Worm (Caenorhabditis elegans): ENCODE results near the gene Y37D8A.6.

Y37D8A.6 gene

DNA sequence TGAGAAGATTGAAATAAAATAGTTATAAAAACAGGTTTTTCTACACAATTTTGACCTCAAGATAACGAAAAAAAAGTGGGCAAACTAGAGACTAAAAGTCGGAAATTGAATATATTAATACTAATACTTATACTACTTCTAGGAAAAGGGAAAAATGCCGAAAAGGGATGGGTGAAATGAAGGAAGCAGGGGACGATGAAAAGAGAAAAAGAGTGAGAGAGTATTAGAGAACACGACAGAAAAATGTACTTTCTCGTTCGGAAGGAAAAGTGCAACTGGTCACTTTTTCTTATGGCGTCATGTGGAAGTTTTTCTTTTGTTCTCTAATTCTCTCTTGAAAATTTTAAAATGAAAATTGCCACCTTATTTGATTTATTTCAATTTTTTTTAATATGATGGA lies 28.8 kb downstream of the Y37D8A.6 start (continued):
- peak; percentile 69 for TF ChIP-seq lin-13 (GFP tag; optimal IDR thresholded peaks at IDR 0.05)

DNA sequence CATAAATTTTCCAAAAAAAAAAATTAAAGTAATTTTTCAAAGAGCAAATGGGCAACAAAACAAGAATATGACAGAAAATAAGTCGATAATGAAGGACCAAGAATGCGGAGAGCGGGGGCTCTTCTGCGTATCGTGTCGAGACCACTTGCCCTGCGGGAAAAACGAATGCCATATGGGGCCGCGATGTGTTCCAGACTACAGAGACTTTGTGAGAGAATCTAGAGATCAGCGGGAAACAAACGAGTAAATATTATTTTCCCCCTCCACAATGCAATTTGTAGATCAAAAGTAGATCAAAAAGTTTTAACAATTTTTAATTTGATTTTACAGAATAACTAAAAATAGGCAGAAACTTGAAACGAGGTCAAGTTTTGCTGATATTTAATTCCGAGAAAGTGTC lies 29.9 kb downstream of the Y37D8A.6 start:
- TF ChIP-seq nhr-11 (tag; optimal IDR thresholded peaks at IDR 0.05): no peak
- no peak for TF ChIP-seq peb-1 (tag; optimal IDR thresholded peaks at IDR 0.05)

DNA sequence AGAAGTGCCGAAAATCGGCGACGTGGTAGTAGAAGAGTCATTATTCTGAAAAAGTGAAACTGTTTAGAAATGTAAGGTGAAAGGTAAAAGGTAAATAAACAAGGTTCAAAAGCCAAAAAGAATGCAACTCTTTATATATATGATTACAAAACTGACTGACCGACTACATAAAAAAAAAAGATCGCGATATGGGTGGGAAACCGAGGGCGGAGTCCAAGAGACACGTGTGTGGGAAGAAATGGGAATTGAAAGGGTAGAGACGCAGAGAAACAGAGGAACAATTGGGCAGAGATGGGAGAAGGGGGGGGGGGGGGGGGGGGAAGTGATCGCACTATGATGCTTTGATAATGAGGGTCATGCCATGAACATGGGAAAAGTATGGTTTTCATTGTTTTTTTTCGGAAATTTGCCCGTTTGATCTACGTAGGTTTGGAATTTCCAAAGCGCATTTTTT lies 31.2 kb downstream of the Y37D8A.6 start, which contains the start of gene Y37D8A.4:
Y37D8A.4 (minus strand) TSS at position 51 of the 454 bp plus-strand sequence.
- TF ChIP-seq sma-9 (GFP tag; optimal IDR thresholded peaks at IDR 0.05) (peak; percentile 68), sma-9 (tag; optimal IDR thresholded peaks at IDR 0.05) (no peak), mbf-1 (tag; optimal IDR thresholded peaks at IDR 0.05) (no peak), nhr-23 (tag; optimal IDR thresholded peaks at IDR 0.05) (no peak), nhr-77 (tag; optimal IDR thresholded peaks at IDR 0.05) (no peak), aly-2 (tag; optimal IDR thresholded peaks at IDR 0.05) (no peak), lin-11 (tag; optimal IDR thresholded peaks at IDR 0.05) (no peak), lin-13 (GFP tag; optimal IDR thresholded peaks at IDR 0.05) (no peak), lsy-2 (tag; optimal IDR thresholded peaks at IDR 0.05) (peak in 1 of 2 experiments; percentile 28), nhr-11 (tag; optimal IDR thresholded peaks at IDR 0.05) (no peak), ceh-16 (tag; optimal IDR thresholded peaks at IDR 0.05) (no peak), egl-27 (tag; optimal IDR thresholded peaks at IDR 0.05) (no peak), sma-3 (GFP tag; optimal IDR thresholded peaks at IDR 0.05) (no peak), zag-1 (tag; optimal IDR thresholded peaks at IDR 0.05) (no peak), unc-62 (GFP tag; optimal IDR thresholded peaks at IDR 0.05) (no peak), elt-1 (tag; optimal IDR thresholded peaks at IDR 0.05) (no peak), blmp-1 (tag; optimal IDR thresholded peaks at IDR 0.05; ENCODE audit: insufficient read depth) (no peak), elt-3 (tag; optimal IDR thresholded peaks at IDR 0.05) (no peak), snpc-4 (tag; optimal IDR thresholded peaks at IDR 0.05) (no peak), nhr-12 (tag; optimal IDR thresholded peaks at IDR 0.05) (no peak), unc-39 (tag; optimal IDR thresholded peaks at IDR 0.05) (no peak), gmeb-1 (tag; optimal IDR thresholded peaks at IDR 0.05) (peak; percentile 41), lin-39 (tag; optimal IDR thresholded peaks at IDR 0.05) (no peak), F13H6.1 (tag; optimal IDR thresholded peaks at IDR 0.05) (peak; percentile 21), ZK546.5 (tag; optimal IDR thresholded peaks at IDR 0.05) (no peak), nhr-25 (tag; optimal IDR thresholded peaks at IDR 0.05) (peak; percentile 14), nhr-6 (tag; optimal IDR thresholded peaks at IDR 0.05) (no peak), alr-1 (tag; optimal IDR thresholded peaks at IDR 0.05) (no peak), mab-5 (tag; optimal IDR thresholded peaks at IDR 0.05) (no peak), fos-1 (tag; optimal IDR thresholded peaks at IDR 0.05) (peak; percentile 71), unc-55 (GFP tag; optimal IDR thresholded peaks at IDR 0.05) (no peak), sem-4 (tag; optimal IDR thresholded peaks at IDR 0.05) (peak; percentile 73), nhr-21 (tag; optimal IDR thresholded peaks at IDR 0.05) (peak; percentile 1), ztf-4 (tag; optimal IDR thresholded peaks at IDR 0.05) (no peak), dmd-4 (tag; optimal IDR thresholded peaks at IDR 0.05) (no peak), nhr-237 (tag; optimal IDR thresholded peaks at IDR 0.05) (no peak), ceh-82 (tag; optimal IDR thresholded peaks at IDR 0.05) (no peak), ztf-11 (tag; optimal IDR thresholded peaks at IDR 0.05) (no peak), mdl-1 (tag; optimal IDR thresholded peaks at IDR 0.05) (peak in 1 of 2 experiments; percentile 57), R02D3.7 (tag; optimal IDR thresholded peaks at IDR 0.05) (no peak), skn-1 (tag; optimal IDR thresholded peaks at IDR 0.05) (no peak), ama-1 (optimal IDR thresholded peaks at IDR 0.05) (no peak), peb-1 (tag; optimal IDR thresholded peaks at IDR 0.05) (no peak), nhr-10 (tag; optimal IDR thresholded peaks at IDR 0.05) (no peak), nhr-129 (tag; optimal IDR thresholded peaks at IDR 0.05) (no peak), crh-2 (tag; optimal IDR thresholded peaks at IDR 0.05) (peak; percentile 44), ztf-1 (GFP tag; conservative IDR thresholded peaks at IDR 0.05) (no peak), C34F6.9 (tag; optimal IDR thresholded peaks at IDR 0.05) (peak; percentile 13), Y55F3AM.14 (GFP tag; optimal IDR thresholded peaks at IDR 0.05) (no peak)

Measured in whole organism, L2 larva.